Fruit fly (Drosophila melanogaster): ENCODE data around the gene Gbeta13F.

Gbeta13F gene

DNA sequence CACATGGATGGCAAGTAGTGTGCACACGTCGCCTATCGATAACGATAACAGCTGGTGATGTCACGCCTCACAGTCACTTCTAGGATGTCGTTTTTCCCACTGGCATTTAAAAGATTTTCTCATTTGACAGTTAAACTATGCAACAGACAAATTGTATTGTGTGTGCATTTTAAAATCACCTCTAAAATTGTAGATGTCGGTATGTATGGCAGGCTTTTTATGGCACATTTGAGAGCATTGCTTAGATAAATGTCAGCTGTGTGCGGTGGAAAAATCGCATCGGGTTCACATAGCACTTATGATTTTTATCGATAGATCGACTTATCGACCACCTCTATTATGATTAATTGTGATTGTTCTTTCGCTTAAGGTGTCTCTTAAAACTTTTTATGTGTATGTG, 15.8 kb upstream of the Gbeta13F start, which contains the start of the genes ArgRS and CG8578 (continued):
- no peak for TF ChIP-seq HmgZ (tag; optimal IDR thresholded peaks at IDR 0.05)
- peak; percentile 3 for TF ChIP-seq CG9876 (GFP tag; optimal IDR thresholded peaks at IDR 0.05)
- TF ChIP-seq CG7987 (GFP tag; optimal IDR thresholded peaks at IDR 0.05): no peak
- TF ChIP-seq TFAM (GFP tag; optimal IDR thresholded peaks at IDR 0.05): no peak
- TF ChIP-seq CG8388 (GFP tag; optimal IDR thresholded peaks at IDR 0.05): no peak
- no peak for TF ChIP-seq CG18011 (GFP tag; optimal IDR thresholded peaks at IDR 0.05)
- peak; percentile 27 for TF ChIP-seq Chrac-16 (GFP tag; optimal IDR thresholded peaks at IDR 0.05)
- TF ChIP-seq ash1 (GFP tag; optimal IDR thresholded peaks at IDR 0.05): no peak
- TF ChIP-seq sug (tag; optimal IDR thresholded peaks at IDR 0.05): peak; percentile 73
- TF ChIP-seq CG4328 (GFP tag; optimal IDR thresholded peaks at IDR 0.05): no peak
- no peak for TF ChIP-seq ap (GFP tag; IDR thresholded peaks at IDR 0.05)
- TF ChIP-seq grau (tag; optimal IDR thresholded peaks at IDR 0.05): peak; percentile 53
- TF ChIP-seq CG31224 (GFP tag; IDR thresholded peaks at IDR 0.05): no peak
- TF ChIP-seq tna (GFP tag; IDR thresholded peaks at IDR 0.05; ENCODE audit: partially characterized antibody): peak; percentile 67; the same call in 1 of the 2 replicates
- TF ChIP-seq CG6272 (GFP tag; IDR thresholded peaks at IDR 0.05): peak; percentile 69
- peak; percentile 57 for TF ChIP-seq luna (GFP tag; optimal IDR thresholded peaks at IDR 0.05)
- peak; percentile 93 for TF ChIP-seq Antp (GFP tag; optimal IDR thresholded peaks at IDR 0.05)
- TF ChIP-seq Gsc (GFP tag; IDR thresholded peaks at IDR 0.05): no peak
- no peak for TF ChIP-seq CG8089 (GFP tag; optimal IDR thresholded peaks at IDR 0.05)
- TF ChIP-seq D19A (tag; optimal IDR thresholded peaks at IDR 0.05): no peak
- peak; percentile 30 for TF ChIP-seq Lhr (GFP tag; optimal IDR thresholded peaks at IDR 0.05)
- TF ChIP-seq CG17802 (tag; optimal IDR thresholded peaks at IDR 0.05): peak; percentile 78
- peak; percentile 26 for TF ChIP-seq CG4617 (GFP tag; optimal IDR thresholded peaks at IDR 0.05; ENCODE audit: borderline replicate concordance)
- TF ChIP-seq tap (tag; optimal IDR thresholded peaks at IDR 0.05): no peak
- no peak for TF ChIP-seq CG1647 (GFP tag; optimal IDR thresholded peaks at IDR 0.05)
- TF ChIP-seq CG43689 (GFP tag; IDR thresholded peaks at IDR 0.05): no peak
- TF ChIP-seq sens (GFP tag): peak; percentile 96
- no peak for TF ChIP-seq bigmax (GFP tag; optimal IDR thresholded peaks at IDR 0.05)
- no peak for TF ChIP-seq CG6654 (GFP tag; optimal IDR thresholded peaks at IDR 0.05)
- TF ChIP-seq Rfx (GFP tag; IDR thresholded peaks at IDR 0.05): peak; percentile 83
- TF ChIP-seq MBD-R2 (GFP tag; IDR thresholded peaks at IDR 0.05): peak; percentile 75
- peak; percentile 42 for TF ChIP-seq Myb (GFP tag; optimal IDR thresholded peaks at IDR 0.05)
- TF ChIP-seq run (tag; optimal IDR thresholded peaks at IDR 0.05): no peak
- TF ChIP-seq Fer3 (tag; optimal IDR thresholded peaks at IDR 0.05): peak; percentile 15
- peak; percentile 86 for TF ChIP-seq pnt (GFP tag; optimal IDR thresholded peaks at IDR 0.05)
- peak; percentile 37 for TF ChIP-seq Hsf (GFP tag; optimal IDR thresholded peaks at IDR 0.05)
- no peak for TF ChIP-seq sim (GFP tag; IDR thresholded peaks at IDR 0.05)
- no peak for TF ChIP-seq Hey (tag; optimal IDR thresholded peaks at IDR 0.05)
- TF ChIP-seq mld (GFP tag; IDR thresholded peaks at IDR 0.05; ENCODE audit: partially characterized antibody): peak; percentile 55; the same call in 1 of the 3 replicates
- TF ChIP-seq CG10565 (GFP tag; optimal IDR thresholded peaks at IDR 0.05): no peak
- peak; percentile 96 for TF ChIP-seq Sin3A (optimal IDR thresholded peaks at IDR 0.05)
- no peak for TF ChIP-seq CG10959 (GFP tag; IDR thresholded peaks at IDR 0.05)
- TF ChIP-seq CG10209 (GFP tag; optimal IDR thresholded peaks at IDR 0.05): peak; percentile 25
- TF ChIP-seq Max (GFP tag; optimal IDR thresholded peaks at IDR 0.05): peak; percentile 39
- no peak for TF ChIP-seq sqz (GFP tag; optimal IDR thresholded peaks at IDR 0.05)
- no peak for TF ChIP-seq Asciz (GFP tag; optimal IDR thresholded peaks at IDR 0.05)
- TF ChIP-seq wdn (GFP tag; IDR thresholded peaks at IDR 0.05): 0 out of 2 replicates have a peak, but pooled peaks have one; percentile 26
- no peak for TF ChIP-seq Doc2 (GFP tag; IDR thresholded peaks at IDR 0.05)
- TF ChIP-seq bab2 (GFP tag; optimal IDR thresholded peaks at IDR 0.05): peak; percentile 84
- TF ChIP-seq klu (GFP tag; IDR thresholded peaks at IDR 0.05): no peak; the same call in 1 of the 2 replicates
- TF ChIP-seq ftz-f1 (GFP tag; optimal IDR thresholded peaks at IDR 0.05): no peak
- TF ChIP-seq Usf (GFP tag; optimal IDR thresholded peaks at IDR 0.05): no peak

All from whole organism, embryonic.